Fruit fly (Drosophila melanogaster) whole organism, embryonic: ENCODE data around the gene Lsp2.

Experiments used
- Abd-B ChIP-seq: fragments of 200-800 bp; sonication (Bioruptor generic); optimal IDR thresholded peaks from 2 replicates; lab custom pipeline; 2018; ENCODE audit warnings: missing biosample characterization, mild to moderate bottlenecking, missing genetic modification characterization, moderate library complexity
- CG12104 ChIP-seq: fragments of 200-800 bp; sonication (Bioruptor generic); optimal IDR thresholded peaks from 3 replicates; lab custom pipeline; 2016; ENCODE audit warnings: missing biosample characterization, missing genetic modification characterization
- CG13894 ChIP-seq: fragments of 200-800 bp; sonication (Bioruptor generic); optimal IDR thresholded peaks from 3 replicates; lab custom pipeline; 2018; ENCODE audit warnings: missing biosample characterization, mild to moderate bottlenecking, missing genetic modification characterization, moderate library complexity
- CG15011 ChIP-seq: fragments of 200-800 bp; sonication (Bioruptor generic); optimal IDR thresholded peaks from 3 replicates; lab custom pipeline; 2018; ENCODE audit warnings: missing biosample characterization, mild to moderate bottlenecking, missing genetic modification characterization
- CG15514 ChIP-seq: fragments of 200-800 bp; sonication (Bioruptor generic); optimal IDR thresholded peaks from 3 replicates; lab custom pipeline; 2017; ENCODE audit warnings: missing biosample characterization, missing genetic modification characterization, mild to moderate bottlenecking, moderate library complexity, missing genetic modification reagents
- CG1602 ChIP-seq: fragments of 200-800 bp; sonication (Bioruptor generic); optimal IDR thresholded peaks from 3 replicates; lab custom pipeline; 2016; ENCODE audit warnings: missing biosample characterization, missing genetic modification characterization
- CG17361 ChIP-seq: fragments of 200-800 bp; sonication (Bioruptor generic); IDR thresholded peaks from 3 replicates; pipeline ENCODE4 v1.3.6; 2022; ENCODE audit warnings: missing biosample characterization, missing genetic modification characterization
- CG17612 ChIP-seq: fragments of 200-800 bp; sonication (Bioruptor generic); IDR thresholded peaks from 2 replicates; pipeline ENCODE4 v1.3.6; 2022; ENCODE audit warnings: missing biosample characterization, missing genetic modification characterization
- CG2129 ChIP-seq: fragments of 200-800 bp; sonication (Bioruptor generic); IDR thresholded peaks from 2 replicates; pipeline ENCODE4 v1.3.6; 2022; ENCODE audit warnings: missing biosample characterization, missing genetic modification characterization; ENCODE audit not compliant: partially characterized antibody
- CG2712 ChIP-seq: fragments of 200-800 bp; optimal IDR thresholded peaks from 3 replicates; lab custom pipeline; 2019; ENCODE audit warnings: missing biosample characterization, mild to moderate bottlenecking, missing genetic modification characterization, moderate library complexity
- CG3995 ChIP-seq: fragments of 200-800 bp; sonication (Bioruptor generic); optimal IDR thresholded peaks from 3 replicates; lab custom pipeline; 2016; ENCODE audit warnings: missing biosample characterization, missing genetic modification characterization
- CG6272 ChIP-seq: fragments of 200-800 bp; sonication (Bioruptor generic); IDR thresholded peaks from 2 replicates; pipeline ENCODE4 v1.3.6; 2022; ENCODE audit warnings: missing biosample characterization, missing genetic modification characterization
- CG6689 ChIP-seq: fragments of 200-800 bp; sonication (Bioruptor generic); IDR thresholded peaks from 2 replicates; pipeline ENCODE4 v1.3.6; 2022; ENCODE audit warnings: missing biosample characterization, missing genetic modification characterization
- CG8089 ChIP-seq: fragments of 200-800 bp; sonication (Bioruptor generic); optimal IDR thresholded peaks from 3 replicates; lab custom pipeline; 2016; ENCODE audit warnings: missing biosample characterization, missing genetic modification characterization
- CG8281 ChIP-seq: fragments of 200-800 bp; sonication (Bioruptor generic); optimal IDR thresholded peaks from 2 replicates; lab custom pipeline; 2018; ENCODE audit warnings: missing biosample characterization, mild to moderate bottlenecking, missing genetic modification characterization, moderate library complexity
- CG9797 ChIP-seq: fragments of 200-800 bp; sonication (Bioruptor generic); optimal IDR thresholded peaks from 3 replicates; lab custom pipeline; 2018; ENCODE audit warnings: missing biosample characterization, mild to moderate bottlenecking, missing genetic modification characterization
- Deaf1 ChIP-seq: fragments of 200-800 bp; optimal IDR thresholded peaks from 3 replicates; lab custom pipeline; 2019; ENCODE audit warnings: missing biosample characterization, mild to moderate bottlenecking, missing genetic modification characterization, moderate library complexity
- Fer3 ChIP-seq: fragments of 200-800 bp; sonication (Bioruptor generic); optimal IDR thresholded peaks from 2 replicates; lab custom pipeline; 2018; ENCODE audit warnings: missing biosample characterization, mild to moderate bottlenecking, missing genetic modification characterization, moderate library complexity
- GATAe ChIP-seq: fragments of 200-800 bp; sonication (Bioruptor generic); conservative IDR thresholded peaks from 2 replicates; pipeline ENCODE4 v1.3.6; 2022; ENCODE audit warnings: missing biosample characterization, missing genetic modification characterization
- HmgZ ChIP-seq: fragments of 200-800 bp; sonication (Bioruptor generic); optimal IDR thresholded peaks from 2 replicates; lab custom pipeline; 2018; ENCODE audit warnings: missing biosample characterization, mild to moderate bottlenecking, missing genetic modification characterization
- Hmx ChIP-seq: fragments of 200-800 bp; sonication (Bioruptor generic); optimal IDR thresholded peaks from 2 replicates; lab custom pipeline; 2016; ENCODE audit warnings: missing biosample characterization, missing genetic modification characterization
- Hr51 ChIP-seq, 2 experiments: fragments of 200-800 bp; sonication (Bioruptor generic); optimal IDR thresholded peaks; 2 replicates in 1 of 2; 3 replicates in 1 of 2; lab custom pipeline; 2016 to 2018; ENCODE audit warnings: missing biosample characterization in 2 of 2, missing genetic modification characterization in 2 of 2, mild to moderate bottlenecking in 1 of 2, moderate library complexity in 1 of 2
- Hr78 ChIP-seq, 2 experiments: fragments of 200-800 bp in 1 of 2; fragments of >200 bp in 1 of 2; sonication (Bioruptor generic) in 1 of 2; optimal IDR thresholded peaks; 2 replicates each; lab custom pipeline; 2017 to 2019; ENCODE audit warnings: missing biosample characterization in 2 of 2, missing genetic modification characterization in 2 of 2, mild to moderate bottlenecking in 1 of 2, moderate library complexity in 1 of 2
- NC2α ChIP-seq: fragments of 200-800 bp; sonication (Bioruptor generic); optimal IDR thresholded peaks from 2 replicates; lab custom pipeline; 2016; ENCODE audit warnings: missing biosample characterization, missing genetic modification characterization
- NFAT ChIP-seq: fragments of 200-800 bp; sonication (Bioruptor generic); IDR thresholded peaks from 2 replicates; pipeline ENCODE4 v1.3.6; 2022; ENCODE audit warnings: missing biosample characterization, missing genetic modification characterization
- Nf-YB ChIP-seq: fragments of 200-800 bp; sonication (Bioruptor generic); optimal IDR thresholded peaks from 3 replicates; lab custom pipeline; 2019; ENCODE audit warnings: missing biosample characterization, mild to moderate bottlenecking, missing genetic modification characterization, moderate library complexity
- Rfx ChIP-seq: fragments of 200-800 bp; sonication (Bioruptor generic); IDR thresholded peaks from 2 replicates; pipeline ENCODE4 v1.3.6; 2022; ENCODE audit warnings: missing biosample characterization, missing genetic modification characterization
- Xbp1 ChIP-seq: fragments of 200-800 bp; sonication (Bioruptor generic); optimal IDR thresholded peaks from 3 replicates; lab custom pipeline; 2016; ENCODE audit warnings: missing biosample characterization, mild to moderate bottlenecking, missing genetic modification characterization
- bcd ChIP-seq: fragments of 200-800 bp; sonication (Bioruptor generic); optimal IDR thresholded peaks from 2 replicates; lab custom pipeline; 2017; ENCODE audit warnings: missing biosample characterization, mild to moderate bottlenecking, missing genetic modification characterization
- br ChIP-seq: fragments of >200 bp; optimal IDR thresholded peaks from 2 replicates; lab custom pipeline; 2017
- bsh ChIP-seq, 2 experiments: fragments of 200-800 bp; sonication (Bioruptor generic); optimal IDR thresholded peaks; 2 replicates each; lab custom pipeline; 2017 to 2018; ENCODE audit warnings: mild to moderate bottlenecking in 2 of 2, missing biosample characterization in 2 of 2, missing genetic modification characterization in 2 of 2, moderate library complexity in 1 of 2
- chinmo ChIP-seq: fragments of 200-800 bp; sonication (Bioruptor generic); IDR thresholded peaks from 4 replicates; pipeline ENCODE4 v1.3.6; 2022; ENCODE audit warnings: missing biosample characterization, missing genetic modification characterization; ENCODE audit not compliant: partially characterized antibody
- chm ChIP-seq: fragments of 200-800 bp; sonication (Bioruptor generic); IDR thresholded peaks from 2 replicates; pipeline ENCODE4 v1.3.6; 2022; ENCODE audit warnings: missing biosample characterization, missing genetic modification characterization
- croc ChIP-seq: fragments of 200-800 bp; sonication (Bioruptor generic); conservative IDR thresholded peaks from 3 replicates; pipeline ENCODE4 v1.3.6; 2022; ENCODE audit warnings: missing biosample characterization, missing genetic modification characterization
- danr ChIP-seq: fragments of 200-800 bp; sonication (Bioruptor generic); IDR thresholded peaks from 2 replicates; pipeline ENCODE4 v1.3.6; 2022; ENCODE audit warnings: missing biosample characterization, missing genetic modification characterization
- dysf ChIP-seq: fragments of 200-800 bp; sonication (Bioruptor generic); IDR thresholded peaks from 3 replicates; pipeline ENCODE4 v1.3.6; 2022; ENCODE audit warnings: missing biosample characterization, missing genetic modification characterization
- esg ChIP-seq: fragments of 200-800 bp; sonication (Bioruptor generic); conservative IDR thresholded peaks from 2 replicates; pipeline ENCODE4 v1.3.6; 2022; ENCODE audit warnings: missing biosample characterization, missing genetic modification characterization
- lab ChIP-seq: fragments of 200-800 bp; sonication (Bioruptor generic); optimal IDR thresholded peaks from 3 replicates; lab custom pipeline; 2017; ENCODE audit warnings: missing biosample characterization, missing genetic modification characterization, mild to moderate bottlenecking, moderate library complexity, missing genetic modification reagents
- mirr ChIP-seq: fragments of 200-800 bp; sonication (Bioruptor generic); optimal IDR thresholded peaks from 3 replicates; lab custom pipeline; 2018; ENCODE audit warnings: missing biosample characterization, mild to moderate bottlenecking, missing genetic modification characterization
- pan ChIP-seq, 4 experiments: fragments of >200 bp in 3 of 4; fragments of 200-800 bp in 1 of 4; sonication (Bioruptor generic) in 1 of 4; optimal IDR thresholded peaks in 3 of 4; IDR thresholded peaks in 1 of 4; 2 replicates each; pipeline versions ENCODE4 v1.3.6 to Lab custom; 2017 to 2022; ENCODE audit warnings: missing biosample characterization in 2 of 4, missing genetic modification characterization in 2 of 4, mixed read lengths in 1 of 4
- ranshi ChIP-seq: fragments of 200-800 bp; sonication (Bioruptor generic); IDR thresholded peaks from 2 replicates; pipeline ENCODE4 v1.3.6; 2022; ENCODE audit warnings: missing biosample characterization, missing genetic modification characterization
- slp2 ChIP-seq: fragments of 200-800 bp; sonication (Bioruptor generic); optimal IDR thresholded peaks from 2 replicates; lab custom pipeline; 2016; ENCODE audit warnings: missing biosample characterization, missing genetic modification characterization
- sr ChIP-seq: fragments of 200-800 bp; sonication (Bioruptor generic); IDR thresholded peaks from 3 replicates; pipeline ENCODE4 v1.3.6; 2022; ENCODE audit warnings: missing biosample characterization, missing genetic modification characterization
- ssp ChIP-seq: fragments of 200-800 bp; sonication (Bioruptor generic); IDR thresholded peaks from 2 replicates; pipeline ENCODE4 v1.3.6; 2022; ENCODE audit warnings: missing biosample characterization, missing genetic modification characterization
- tio ChIP-seq: fragments of 200-800 bp; sonication (Bioruptor generic); optimal IDR thresholded peaks from 2 replicates; lab custom pipeline; 2017; ENCODE audit warnings: missing biosample characterization, missing genetic modification characterization, inconsistent platforms
- wor ChIP-seq: fragments of 200-800 bp; sonication (Bioruptor generic); IDR thresholded peaks from 2 replicates; pipeline ENCODE4 v1.3.6; 2022; ENCODE audit warnings: missing biosample characterization, missing genetic modification characterization
- zen2 ChIP-seq: fragments of 200-800 bp; sonication (Bioruptor generic); IDR thresholded peaks from 3 replicates; pipeline ENCODE4 v1.3.6; 2022; ENCODE audit warnings: missing biosample characterization, missing genetic modification characterization; ENCODE audit not compliant: partially characterized antibody
- zfh1 ChIP-seq: fragments of 200-800 bp; sonication (Bioruptor generic); IDR thresholded peaks from 3 replicates; pipeline ENCODE4 v1.3.6; 2022; ENCODE audit warnings: missing biosample characterization, missing genetic modification characterization

Lsp2 gene

DNA sequence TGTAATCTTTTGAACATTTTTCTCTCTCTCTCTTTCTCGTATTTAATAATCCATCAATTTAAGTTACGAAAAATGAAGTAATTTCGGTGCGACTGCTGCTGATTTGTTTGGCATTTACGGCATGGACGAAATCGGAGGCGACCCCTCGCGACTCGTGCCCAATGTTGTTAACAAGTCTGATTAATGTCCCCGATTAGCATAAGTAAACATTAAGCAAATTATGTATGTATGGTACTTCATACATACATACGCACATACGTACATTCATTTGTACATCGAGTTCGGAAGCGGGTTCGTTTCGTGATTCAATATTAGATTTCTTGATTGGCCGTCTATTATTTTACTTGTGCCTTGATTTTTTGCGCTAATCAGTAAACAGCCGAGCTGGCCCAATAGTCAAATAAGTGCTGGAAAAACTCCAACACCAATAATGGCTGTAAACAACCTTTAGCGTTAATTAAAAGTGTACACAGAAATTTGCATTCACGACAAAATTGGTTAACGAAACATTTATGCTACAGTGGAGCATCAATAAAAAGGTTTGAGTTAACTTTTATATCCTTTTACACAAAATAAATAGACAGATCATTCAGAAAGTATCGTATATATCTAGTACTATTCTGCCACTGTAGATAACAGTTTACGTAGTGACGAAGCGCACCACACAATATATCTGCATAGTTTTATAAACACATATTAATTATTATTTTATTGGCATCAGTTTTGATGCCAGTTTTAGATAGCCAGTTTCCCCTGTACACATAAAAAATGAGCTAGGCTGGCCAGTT, 38.1 kb upstream of the Lsp2 start (continued):
- peak; percentile 39 for TF ChIP-seq CG15011 (GFP tag; lab: Kevin White, UChicago)
- no peak for TF ChIP-seq ssp (GFP tag; lab: Robert Waterston, UW)
- peak; percentile 9; the same call in 1 of the 3 replicates for TF ChIP-seq zfh1 (GFP tag; lab: Robert Waterston, UW)
- peak; percentile 74 for TF ChIP-seq mirr (GFP tag; lab: Kevin White, UChicago)
- no peak for TF ChIP-seq CG9797
- TF ChIP-seq Hmx (GFP tag; lab: Kevin White, UChicago): no peak
- no peak for TF ChIP-seq CG2129 (GFP tag; lab: Robert Waterston, UW)
- TF ChIP-seq CG2712 (tag; lab: Kevin White, UChicago): peak; percentile 49
- peak; percentile 78; the same call in 1 of the 4 replicates for TF ChIP-seq chinmo (GFP tag; lab: Robert Waterston, UW)
- TF ChIP-seq wor (GFP tag; lab: Robert Waterston, UW): no peak
- TF ChIP-seq NFAT (GFP tag; lab: Robert Waterston, UW): no peak
- TF ChIP-seq CG6689 (GFP tag; lab: Robert Waterston, UW): peak; percentile 52; the same call in 1 of the 2 replicates
- peak; percentile 25; the same call in 1 of the 2 replicates for TF ChIP-seq CG6272 (GFP tag; lab: Robert Waterston, UW)
- peak; percentile 41 for TF ChIP-seq CG1602
- TF ChIP-seq GATAe: no peak; the same call in 1 of the 2 replicates
- no peak for TF ChIP-seq br (lab: Kevin White, UChicago)
- no peak; the same call in 1 of the 2 replicates for TF ChIP-seq ranshi (GFP tag; lab: Robert Waterston, UW)
- TF ChIP-seq Nf-YB (GFP tag; lab: Kevin White, UChicago): peak; percentile 24
- TF ChIP-seq dysf (GFP tag; lab: Robert Waterston, UW): peak; percentile 81
- no peak for TF ChIP-seq CG3995 (GFP tag; lab: Kevin White, UChicago)
- no peak for TF ChIP-seq zen2 (GFP tag; lab: Robert Waterston, UW)
- TF ChIP-seq Rfx: peak; percentile 83
- TF ChIP-seq Hr78 (GFP tag; optimal IDR thresholded peaks at IDR 0.05; lab: Kevin White, UChicago): no peak
- TF ChIP-seq CG15514: peak; percentile 43
- TF ChIP-seq CG13894 (tag; lab: Kevin White, UChicago): peak; percentile 38
- no peak for TF ChIP-seq slp2 (GFP tag; lab: Kevin White, UChicago)
- no peak for TF ChIP-seq danr
- TF ChIP-seq CG17361 (GFP tag; lab: Robert Waterston, UW): peak; percentile 64; the same call in 2 of the 3 replicates
- TF ChIP-seq Fer3 (tag; lab: Kevin White, UChicago): peak; percentile 71
- peak in 1 of 2 experiments; percentile 83 for TF ChIP-seq Hr51 (GFP tag; optimal IDR thresholded peaks at IDR 0.05; lab: Kevin White, UChicago)
- TF ChIP-seq lab (GFP tag; lab: Kevin White, UChicago): peak; percentile 76
- peak; percentile 50 for TF ChIP-seq bcd (GFP tag; lab: Kevin White, UChicago)
- peak; percentile 24 for TF ChIP-seq CG8281
- no peak for TF ChIP-seq sr (GFP tag; lab: Robert Waterston, UW)
- TF ChIP-seq chm (GFP tag; lab: Robert Waterston, UW): no peak
- peak; percentile 7 for TF ChIP-seq Deaf1
- 0 out of 2 replicates have a peak, but pooled peaks have one; percentile 39 for TF ChIP-seq esg (GFP tag; lab: Robert Waterston, UW)
- TF ChIP-seq CG17612: peak; percentile 69; the same call in 1 of the 2 replicates
- peak; percentile 9 for TF ChIP-seq CG12104 (GFP tag; lab: Kevin White, UChicago)
- TF ChIP-seq croc: no peak; the same call in 2 of the 3 replicates
- peak; percentile 62 for TF ChIP-seq Abd-B (GFP tag; lab: Kevin White, UChicago)
- TF ChIP-seq pan (optimal IDR thresholded peaks at IDR 0.05; lab: Kevin White, UChicago): no peak
- peak in 1 of 2 experiments; percentile 68 for TF ChIP-seq pan (GFP tag; optimal IDR thresholded peaks at IDR 0.05 in 1 of 2, IDR thresholded peaks at IDR 0.05 in 1 of 2)
- peak; percentile 47 for TF ChIP-seq tio
- no peak for TF ChIP-seq NC2α (GFP tag; lab: Kevin White, UChicago)
- TF ChIP-seq CG8089 (GFP tag; lab: Kevin White, UChicago): no peak
- no peak for TF ChIP-seq bsh (GFP tag; optimal IDR thresholded peaks at IDR 0.05; lab: Kevin White, UChicago)
- TF ChIP-seq Xbp1 (GFP tag; lab: Kevin White, UChicago): peak; percentile 66
- TF ChIP-seq HmgZ (tag; lab: Kevin White, UChicago): peak; percentile 56
